Fruit fly (Drosophila melanogaster) whole organism, wandering third instar larva: ENCODE measurements around the gene rols.
A peak's percentile ranks its signal among the peaks of the same experiment; 100 is the strongest.

Source experiments
- Abd-B ChIP-seq: fragments of >200 bp; optimal IDR thresholded peaks from 2 replicates; lab custom pipeline; 2017; ENCODE audit warnings: missing biosample characterization, missing genetic modification characterization
- CG9705 ChIP-seq: fragments of 200-800 bp; sonication (Bioruptor generic); optimal IDR thresholded peaks from 2 replicates; lab custom pipeline; 2018; ENCODE audit warnings: missing biosample characterization, mild to moderate bottlenecking, missing genetic modification characterization
- CrebA ChIP-seq: fragments of 200-800 bp; sonication (Bioruptor generic); optimal IDR thresholded peaks from 2 replicates; lab custom pipeline; 2016; ENCODE audit warnings: missing biosample characterization, mild to moderate bottlenecking, missing genetic modification characterization, borderline replicate concordance
- HLH106 ChIP-seq: fragments of 200-800 bp; optimal IDR thresholded peaks from 3 replicates; lab custom pipeline; 2019; ENCODE audit warnings: missing biosample characterization, mild to moderate bottlenecking, missing genetic modification characterization, moderate library complexity
- Hnf4 ChIP-seq: fragments of 200-800 bp; sonication (Bioruptor generic); optimal IDR thresholded peaks from 2 replicates; lab custom pipeline; 2016; ENCODE audit warnings: missing biosample characterization, mild to moderate bottlenecking, missing genetic modification characterization
- Hr78 ChIP-seq: fragments of >200 bp; optimal IDR thresholded peaks from 2 replicates; lab custom pipeline; 2017; ENCODE audit warnings: missing biosample characterization, missing genetic modification characterization
- Hr83 ChIP-seq: fragments of 200-300 bp; sonication (Bioruptor generic); optimal IDR thresholded peaks from 2 replicates; lab custom pipeline; 2016; ENCODE audit warnings: missing biosample characterization, mild to moderate bottlenecking, missing genetic modification characterization, moderate library complexity; ENCODE audit not compliant: poor library complexity, severe bottlenecking
- Jra ChIP-seq: sonication (Bioruptor generic); optimal IDR thresholded peaks from 2 replicates; lab custom pipeline; 2016; ENCODE audit warnings: missing biosample characterization, missing genetic modification characterization
- Mio ChIP-seq: sonication (Bioruptor generic); optimal IDR thresholded peaks from 2 replicates; lab custom pipeline; 2016; ENCODE audit warnings: missing biosample characterization, missing genetic modification characterization
- OdsH ChIP-seq: fragments of 200-800 bp; sonication (Bioruptor generic); optimal IDR thresholded peaks from 2 replicates; lab custom pipeline; 2016; ENCODE audit warnings: missing biosample characterization, mild to moderate bottlenecking, missing genetic modification characterization
- Rel ChIP-seq, 2 experiments: fragments of 200-800 bp; sonication (Bioruptor generic) in 1 of 2; optimal IDR thresholded peaks; 2 replicates in 1 of 2; 3 replicates in 1 of 2; lab custom pipeline; 2016 to 2019; ENCODE audit warnings: mild to moderate bottlenecking in 2 of 2, missing biosample characterization in 2 of 2, missing genetic modification characterization in 2 of 2, moderate library complexity in 1 of 2
- Sp1 ChIP-seq: fragments of 200-800 bp; sonication (Bioruptor generic); optimal IDR thresholded peaks from 3 replicates; lab custom pipeline; 2019; ENCODE audit warnings: missing biosample characterization, mild to moderate bottlenecking, missing genetic modification characterization, moderate library complexity
- Vsx2 ChIP-seq: fragments of 200-300, 225-300 bp; sonication (Bioruptor generic); optimal IDR thresholded peaks from 2 replicates; lab custom pipeline; 2018; ENCODE audit warnings: missing biosample characterization, missing genetic modification characterization; ENCODE audit not compliant: partially characterized antibody
- dl ChIP-seq, 2 experiments: fragments of 175-275, 200-275 bp in 1 of 2; fragments of 200-275 bp in 1 of 2; sonication (Bioruptor generic); optimal IDR thresholded peaks; lab custom pipeline; 2018; ENCODE audit warnings: mild to moderate bottlenecking in 2 of 2, missing biosample characterization in 2 of 2, missing genetic modification characterization in 2 of 2, moderate library complexity in 2 of 2; ENCODE audit not compliant: partially characterized antibody in 2 of 2, insufficient read depth in 1 of 2
- dmrt93B ChIP-seq: fragments of 200-800 bp; sonication (Bioruptor generic); optimal IDR thresholded peaks from 2 replicates; lab custom pipeline; 2018; ENCODE audit warnings: missing biosample characterization, mild to moderate bottlenecking, missing genetic modification characterization
- dsf ChIP-seq: sonication (Bioruptor generic); optimal IDR thresholded peaks from 2 replicates; lab custom pipeline; 2016; ENCODE audit warnings: missing biosample characterization, missing genetic modification characterization, borderline replicate concordance
- ey ChIP-seq: fragments of 200-800 bp; sonication (Bioruptor generic); optimal IDR thresholded peaks from 2 replicates; lab custom pipeline; 2016; ENCODE audit warnings: missing biosample characterization, missing genetic modification characterization
- foxo ChIP-seq, 2 experiments: fragments of 200-800 bp; sonication (Bioruptor generic); optimal IDR thresholded peaks; 2 replicates in 1 of 2; 3 replicates in 1 of 2; lab custom pipeline; 2016 to 2017; ENCODE audit warnings: missing biosample characterization in 2 of 2, missing genetic modification characterization in 2 of 2
- fru ChIP-seq: fragments of 200-800 bp; sonication (Bioruptor generic); optimal IDR thresholded peaks from 3 replicates; lab custom pipeline; 2016; ENCODE audit warnings: missing biosample characterization, mild to moderate bottlenecking, missing genetic modification characterization
- h ChIP-seq: fragments of 200-800 bp; sonication (Bioruptor generic); optimal IDR thresholded peaks from 3 replicates; lab custom pipeline; 2016; ENCODE audit warnings: missing biosample characterization, mild to moderate bottlenecking, missing genetic modification characterization
- lola ChIP-seq: fragments of >200 bp; optimal IDR thresholded peaks from 2 replicates; lab custom pipeline; 2017; ENCODE audit warnings: missing biosample characterization, missing genetic modification characterization
- pan ChIP-seq: fragments of >200 bp; optimal IDR thresholded peaks from 2 replicates; lab custom pipeline; 2017
- psq ChIP-seq: fragments of 200-800 bp; sonication (Bioruptor generic); optimal IDR thresholded peaks from 3 replicates; lab custom pipeline; 2017; ENCODE audit warnings: missing biosample characterization, mild to moderate bottlenecking, missing genetic modification characterization, moderate library complexity
- rgr ChIP-seq: fragments of 200-800 bp; sonication (Bioruptor generic); optimal IDR thresholded peaks from 3 replicates; lab custom pipeline; 2016; ENCODE audit warnings: missing biosample characterization, mild to moderate bottlenecking, missing genetic modification characterization
- sage ChIP-seq: fragments of 200-800 bp; sonication (Bioruptor generic); optimal IDR thresholded peaks from 2 replicates; lab custom pipeline; 2016; ENCODE audit warnings: missing biosample characterization, mild to moderate bottlenecking, missing genetic modification characterization
- sv ChIP-seq: fragments of 200-800 bp; sonication (Bioruptor generic); optimal IDR thresholded peaks from 3 replicates; lab custom pipeline; 2016; ENCODE audit warnings: missing biosample characterization, missing genetic modification characterization
- tai ChIP-seq: sonication (Bioruptor generic); optimal IDR thresholded peaks from 2 replicates; lab custom pipeline; 2016; ENCODE audit warnings: missing biosample characterization, missing genetic modification characterization
- usp ChIP-seq: fragments of >200 bp; optimal IDR thresholded peaks from 2 replicates; lab custom pipeline; 2017; ENCODE audit warnings: missing biosample characterization, missing genetic modification characterization
- woc ChIP-seq: sonication (Bioruptor generic); optimal IDR thresholded peaks from 2 replicates; lab custom pipeline; 2016; ENCODE audit warnings: missing biosample characterization, mild to moderate bottlenecking, missing genetic modification characterization

The rols gene

DNA sequence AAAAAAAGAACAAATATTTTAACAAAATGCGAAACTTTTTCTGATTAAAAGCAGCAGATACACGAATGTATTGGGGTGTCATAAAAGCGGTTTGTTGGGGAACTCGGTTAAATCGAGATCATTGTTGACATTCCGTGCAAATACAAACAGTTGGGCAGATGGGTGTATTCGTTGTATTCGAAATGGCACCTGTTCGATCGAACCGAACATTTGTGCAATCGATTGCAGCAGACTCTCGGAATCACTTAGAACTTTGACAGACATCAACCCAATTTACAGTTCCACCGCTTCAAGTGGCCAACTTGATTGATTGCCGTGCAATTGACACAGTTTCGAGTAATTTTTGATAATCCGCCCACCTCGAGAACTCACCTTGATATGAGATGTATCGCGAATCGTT, 15.8 kb upstream of the rols start:
- peak; percentile 64 for TF ChIP-seq Hr83 (GFP tag; lab: Kevin White, UChicago)
- peak; percentile 10 for TF ChIP-seq fru (GFP tag; lab: Kevin White, UChicago)
- TF ChIP-seq Vsx2 (GFP tag; lab: Kevin White, UChicago): no peak
- peak; percentile 5 for TF ChIP-seq h (GFP tag; lab: Kevin White, UChicago)
- TF ChIP-seq Hnf4 (GFP tag; lab: Kevin White, UChicago): peak; percentile 12
- peak; percentile 63 for TF ChIP-seq rgr (GFP tag; lab: Kevin White, UChicago)
- no peak for TF ChIP-seq dsf (GFP tag; lab: Kevin White, UChicago)
- no peak for TF ChIP-seq lola (GFP tag; lab: Kevin White, UChicago)
- no peak for TF ChIP-seq usp
- TF ChIP-seq Jra (GFP tag; lab: Kevin White, UChicago): no peak
- no peak for TF ChIP-seq dl (GFP tag; optimal IDR thresholded peaks at IDR 0.05; lab: Kevin White, UChicago; ENCODE audit: insufficient read depth in 1 of 2, partially characterized antibody in 2 of 2)
- TF ChIP-seq OdsH (GFP tag; lab: Kevin White, UChicago): peak; percentile 7
- TF ChIP-seq tai: peak; percentile 15
- no peak for TF ChIP-seq Abd-B (GFP tag; lab: Kevin White, UChicago)
- peak in 1 of 2 experiments; percentile 18 for TF ChIP-seq foxo (GFP tag; optimal IDR thresholded peaks at IDR 0.05; lab: Kevin White, UChicago)

DNA sequence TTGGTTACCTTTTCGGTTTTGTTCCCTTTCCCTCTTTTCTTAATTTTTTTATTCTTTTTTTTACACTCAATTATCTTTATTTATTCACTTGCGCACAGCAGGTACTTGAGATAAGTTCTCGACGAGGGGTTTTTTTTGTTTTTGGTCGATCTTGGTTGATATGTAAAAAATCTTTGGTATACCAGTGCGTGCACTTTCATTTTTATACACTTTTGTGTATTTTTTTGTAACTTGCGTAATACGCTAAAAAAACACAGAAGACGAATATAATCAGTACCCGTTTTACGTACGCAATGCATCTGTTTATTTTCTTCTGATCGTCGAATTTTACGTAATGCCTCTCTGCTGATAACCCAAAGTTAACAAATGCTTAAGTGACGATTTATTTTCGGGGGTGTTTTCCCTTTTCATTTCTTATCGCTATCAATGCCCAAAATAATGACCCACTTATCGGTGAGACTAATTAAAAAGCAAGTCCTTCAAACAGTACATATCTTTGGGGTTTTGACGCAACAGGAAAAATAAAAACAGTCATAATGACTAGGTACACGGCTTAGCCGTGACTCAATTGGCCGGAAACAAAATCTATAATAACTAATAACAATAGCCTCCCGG, 14.8 kb upstream of the rols start:
- TF ChIP-seq CrebA (GFP tag; lab: Kevin White, UChicago) (peak; percentile 8), ey (GFP tag; lab: Kevin White, UChicago) (no peak), pan (no peak), sage (GFP tag; lab: Kevin White, UChicago) (no peak), psq (GFP tag; lab: Kevin White, UChicago) (peak; percentile 47), Rel (GFP tag; optimal IDR thresholded peaks at IDR 0.05; lab: Kevin White, UChicago) (no peak), Rel (tag; optimal IDR thresholded peaks at IDR 0.05; lab: Kevin White, UChicago) (peak; percentile 80), dmrt93B (GFP tag; lab: Kevin White, UChicago) (no peak), Jra (GFP tag; lab: Kevin White, UChicago) (no peak), CG9705 (peak; percentile 25), dsf (GFP tag; lab: Kevin White, UChicago) (no peak), Sp1 (GFP tag; lab: Kevin White, UChicago) (peak; percentile 9), woc (GFP tag; lab: Kevin White, UChicago) (no peak), Mio (no peak), h (GFP tag; lab: Kevin White, UChicago) (peak; percentile 10), fru (GFP tag; lab: Kevin White, UChicago) (peak; percentile 18), sv (GFP tag; lab: Kevin White, UChicago) (no peak), Hr78 (no peak)

DNA sequence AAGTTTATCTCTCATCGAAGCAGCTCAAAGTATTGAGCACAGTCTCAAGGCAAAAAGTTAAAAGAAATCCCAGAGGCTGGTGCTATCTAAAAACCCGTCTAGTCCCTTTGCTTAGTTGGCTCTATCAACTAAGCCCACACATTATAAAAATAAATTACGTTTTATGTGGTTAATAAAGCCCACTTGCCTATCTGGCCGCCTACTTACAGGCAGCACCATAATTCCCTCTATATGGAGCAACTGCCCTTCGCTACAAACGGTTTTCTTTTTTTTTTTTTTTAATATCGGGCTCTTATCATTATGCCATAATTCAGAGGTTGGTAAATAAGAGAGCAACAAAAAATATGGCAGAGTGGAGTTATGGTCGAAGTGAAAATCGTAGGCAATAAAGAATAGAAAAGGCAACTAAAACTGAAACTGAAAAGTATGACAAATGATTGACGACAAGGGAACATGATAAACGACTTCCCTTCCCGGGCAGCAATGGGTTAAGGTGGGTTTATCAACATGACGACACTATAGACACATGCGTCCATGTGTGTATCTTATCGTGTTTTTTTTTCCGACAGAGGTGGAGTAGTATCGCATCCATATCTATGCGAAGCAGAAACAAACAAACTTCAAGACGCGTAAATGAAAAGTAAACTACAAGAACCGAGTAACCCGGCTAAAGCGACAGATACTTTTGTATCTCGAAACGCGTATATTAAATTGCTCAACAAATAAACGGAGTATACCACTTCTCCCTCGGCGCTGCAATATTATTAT, 14.1 kb upstream of the rols start:
- TF ChIP-seq HLH106 (no peak), ey (GFP tag; lab: Kevin White, UChicago) (no peak), pan (no peak), Vsx2 (GFP tag; lab: Kevin White, UChicago) (no peak), Jra (GFP tag; lab: Kevin White, UChicago) (no peak), Sp1 (GFP tag; lab: Kevin White, UChicago) (no peak), OdsH (GFP tag; lab: Kevin White, UChicago) (no peak), rgr (GFP tag; lab: Kevin White, UChicago) (no peak)

DNA sequence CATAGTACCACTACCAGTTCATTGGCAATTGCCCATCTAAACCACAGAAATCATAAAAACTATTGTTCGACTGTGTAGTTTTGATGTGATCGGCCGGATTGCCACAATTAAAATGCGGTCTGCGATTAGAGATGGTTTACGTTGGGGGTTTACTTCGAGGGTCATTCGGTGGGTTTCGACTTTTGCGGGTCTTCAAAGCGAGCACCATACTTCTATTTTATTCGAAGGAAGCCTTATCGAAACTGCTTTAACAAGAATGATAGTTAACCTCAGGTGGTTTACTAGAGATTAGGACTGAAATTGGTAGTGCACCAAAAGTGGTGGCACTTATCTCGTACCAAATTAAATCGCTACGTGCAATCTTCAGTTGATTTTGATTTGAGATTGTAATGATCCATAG, 13.3 kb upstream of the rols start:
- TF ChIP-seq ey (GFP tag; lab: Kevin White, UChicago) (no peak), dsf (GFP tag; lab: Kevin White, UChicago) (no peak), woc (GFP tag; lab: Kevin White, UChicago) (no peak), sv (GFP tag; lab: Kevin White, UChicago) (no peak)
